Worm (Caenorhabditis elegans) whole organism, young adult: ENCODE results near the gene clec-182.

ENCODE experiments used
- F57C9.4 ChIP-seq: sonication (generic microtip); optimal IDR thresholded peaks from 2 replicates; lab custom pipeline; 2017; ENCODE audit warnings: mild to moderate bottlenecking, missing genetic modification characterization, missing compliant biosample characterization
- Y53G8AR.9 ChIP-seq: fragments of 200-800 bp; sonication (Bioruptor generic); conservative IDR thresholded peaks from 2 replicates; pipeline ENCODE4 v1.3.6; 2022; ENCODE audit warnings: missing genetic modification reagents, missing genetic modification characterization, missing compliant biosample characterization
- athp-1 ChIP-seq: sonication (generic microtip); optimal IDR thresholded peaks from 2 replicates; lab custom pipeline; 2017; ENCODE audit warnings: mild to moderate bottlenecking, missing genetic modification characterization, missing compliant biosample characterization
- chd-7 ChIP-seq: sonication (generic microtip); optimal IDR thresholded peaks from 2 replicates; lab custom pipeline; 2016; ENCODE audit warnings: mild to moderate bottlenecking, missing genetic modification characterization, moderate library complexity, missing compliant biosample characterization
- die-1 ChIP-seq: sonication (generic microtip); optimal IDR thresholded peaks from 2 replicates; lab custom pipeline; 2016; ENCODE audit warnings: missing genotype, mild to moderate bottlenecking, missing genetic modification characterization, missing compliant biosample characterization
- dpl-1 ChIP-seq: fragments of 150-350 bp; optimal IDR thresholded peaks from 2 replicates; lab custom pipeline; 2014; ENCODE audit warnings: missing biosample characterization, missing genetic modification reagents, missing genetic modification characterization
- hmg-1.2 ChIP-seq: fragments of 200-800 bp; sonication (Bioruptor generic); IDR thresholded peaks from 2 replicates; pipeline ENCODE4 v1.3.6; 2022; ENCODE audit warnings: missing genetic modification reagents, missing genetic modification characterization, missing compliant biosample characterization
- madf-3 ChIP-seq: fragments of 200-800 bp; sonication (Bioruptor generic); IDR thresholded peaks from 2 replicates; pipeline ENCODE4 v1.3.6; 2022; ENCODE audit warnings: missing genetic modification reagents, missing genetic modification characterization, missing compliant biosample characterization
- nfya-1 ChIP-seq: sonication (generic microtip); optimal IDR thresholded peaks from 2 replicates; lab custom pipeline; 2017; ENCODE audit warnings: antibody characterized with exemption, missing compliant biosample characterization, missing genetic modification characterization, borderline replicate concordance; ENCODE audit not compliant: insufficient read depth
- nhr-80 ChIP-seq: sonication (generic microtip); optimal IDR thresholded peaks from 2 replicates; lab custom pipeline; 2016; ENCODE audit warnings: missing genetic modification characterization, missing compliant biosample characterization
- pha-4 ChIP-seq: fragments of 150-350 bp; sonication (generic microtip); optimal IDR thresholded peaks from 2 replicates; lab custom pipeline; 2014; ENCODE audit warnings: missing biosample characterization, missing genetic modification reagents, missing genetic modification characterization
- unc-62 ChIP-seq: fragments of 150-350 bp; optimal IDR thresholded peaks from 2 replicates; lab custom pipeline; 2014; ENCODE audit warnings: missing biosample characterization, missing genetic modification reagents, missing genetic modification characterization

DNA sequence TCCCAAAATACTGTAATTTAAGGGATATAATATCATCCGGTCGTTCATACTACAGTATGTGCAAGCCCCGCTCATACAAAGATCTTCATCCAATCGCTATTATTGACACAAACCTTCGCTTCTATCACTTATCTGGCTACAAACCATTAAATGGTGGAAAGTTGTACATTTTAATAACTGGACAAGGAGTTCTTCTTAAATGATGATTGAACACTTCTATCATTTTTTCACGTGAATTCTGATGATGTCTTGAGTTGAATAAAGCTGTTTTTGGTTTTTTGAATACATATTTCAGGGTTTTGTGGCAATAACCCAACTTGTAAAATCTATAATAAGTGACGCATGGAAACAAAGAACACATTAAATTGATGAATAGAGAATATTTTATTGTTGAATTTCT is 24.4 kb upstream of the clec-182 start:
- TF ChIP-seq nhr-80 (tag; lab: Kevin White, UChicago) (no peak), unc-62 (no peak), madf-3 (GFP tag; lab: Robert Waterston, UW) (no peak), nfya-1 (tag; lab: Kevin White, UChicago) (no peak), pha-4 (tag; lab: Kevin White, UChicago) (no peak), die-1 (tag; lab: Kevin White, UChicago) (no peak), hmg-1.2 (GFP tag; lab: Robert Waterston, UW) (no peak), Y53G8AR.9 (GFP tag; lab: Robert Waterston, UW) (no peak), dpl-1 (GFP tag; lab: Kevin White, UChicago) (no peak), chd-7 (tag; lab: Kevin White, UChicago) (no peak), athp-1 (tag; lab: Kevin White, UChicago) (no peak), F57C9.4 (tag; lab: Kevin White, UChicago) (no peak)
